Worm (Caenorhabditis elegans): ENCODE results near the gene gmap-1.

gmap-1 gene

ce11 chrX:12934768-12935167 lies at the start of gene gmap-1:
gmap-1 (minus strand) TSS chrX:12934978.
- no peak for TF ChIP-seq pha-4 (tag; optimal IDR thresholded peaks at IDR 0.05)
- peak; percentile 39 for TF ChIP-seq nhr-43 (tag; optimal IDR thresholded peaks at IDR 0.05; ENCODE audit: poor library complexity, severe bottlenecking)
- TF ChIP-seq ztf-11 (tag; optimal IDR thresholded peaks at IDR 0.05): no peak
- no peak for TF ChIP-seq fkh-10 (GFP tag; optimal IDR thresholded peaks at IDR 0.05)
- TF ChIP-seq nhr-23 (tag; optimal IDR thresholded peaks at IDR 0.05): peak; percentile 42
- TF ChIP-seq ceh-82 (tag; optimal IDR thresholded peaks at IDR 0.05): no peak
- peak; percentile 31 for TF ChIP-seq nfya-1 (tag; optimal IDR thresholded peaks at IDR 0.05; ENCODE audit: insufficient read depth)
- peak; percentile 4 for TF ChIP-seq ama-1 (optimal IDR thresholded peaks at IDR 0.05)
- TF ChIP-seq fkh-2 (tag; optimal IDR thresholded peaks at IDR 0.05): no peak
- peak; percentile 80 for TF ChIP-seq nhr-25 (tag; optimal IDR thresholded peaks at IDR 0.05)
- TF ChIP-seq fos-1 (tag; optimal IDR thresholded peaks at IDR 0.05): no peak
- no peak for TF ChIP-seq hmg-11 (tag; optimal IDR thresholded peaks at IDR 0.05)
- TF ChIP-seq tbx-2 (tag; optimal IDR thresholded peaks at IDR 0.05): no peak
- TF ChIP-seq elt-3 (tag; optimal IDR thresholded peaks at IDR 0.05): no peak
- TF ChIP-seq mdl-1 (tag; optimal IDR thresholded peaks at IDR 0.05): no peak
- TF ChIP-seq nhr-76 (tag; optimal IDR thresholded peaks at IDR 0.05): no peak
- TF ChIP-seq skn-1 (tag; optimal IDR thresholded peaks at IDR 0.05): no peak
- TF ChIP-seq ztf-4 (tag; optimal IDR thresholded peaks at IDR 0.05): no peak

- no peak for TF ChIP-seq pha-4 (tag; optimal IDR thresholded peaks at IDR 0.05)
- TF ChIP-seq nhr-25 (tag; optimal IDR thresholded peaks at IDR 0.05): no peak
- peak; percentile 77 for TF ChIP-seq elt-2 (tag; optimal IDR thresholded peaks at IDR 0.05)
These were observed 47.9 kb upstream of the gmap-1 start for ce11 chrX:12982725-12983124.

DNA sequence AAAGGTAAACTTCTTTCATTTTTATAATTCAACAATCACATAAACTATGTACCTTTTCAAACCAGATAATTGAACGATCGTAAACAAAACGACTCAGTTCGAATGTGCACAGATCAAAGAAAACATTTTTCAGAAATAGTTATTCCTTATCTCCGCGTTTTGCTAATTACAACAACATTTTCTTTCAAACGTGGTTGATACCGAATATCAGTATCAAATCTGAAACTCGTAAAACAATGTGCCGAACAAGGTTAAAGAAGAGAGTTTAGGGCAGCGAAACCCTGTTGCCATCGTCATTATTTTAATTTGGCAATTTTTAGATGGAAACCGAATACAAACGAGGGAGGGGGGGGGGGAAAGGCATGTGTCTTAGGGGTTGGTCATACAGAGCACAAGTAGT lies 46.6 kb upstream of the gmap-1 start, which contains the start of gene scav-4:
Gene scav-4 (plus strand): TSS at position 383 of the 400 bp plus-strand sequence.
- TF ChIP-seq pha-4 (tag; optimal IDR thresholded peaks at IDR 0.05) (peak; percentile 3), elt-2 (tag; optimal IDR thresholded peaks at IDR 0.05) (peak; percentile 86), ZK546.5 (tag; optimal IDR thresholded peaks at IDR 0.05) (no peak), ceh-82 (tag; optimal IDR thresholded peaks at IDR 0.05) (no peak), pqm-1 (tag; optimal IDR thresholded peaks at IDR 0.05) (peak; percentile 31)

DNA sequence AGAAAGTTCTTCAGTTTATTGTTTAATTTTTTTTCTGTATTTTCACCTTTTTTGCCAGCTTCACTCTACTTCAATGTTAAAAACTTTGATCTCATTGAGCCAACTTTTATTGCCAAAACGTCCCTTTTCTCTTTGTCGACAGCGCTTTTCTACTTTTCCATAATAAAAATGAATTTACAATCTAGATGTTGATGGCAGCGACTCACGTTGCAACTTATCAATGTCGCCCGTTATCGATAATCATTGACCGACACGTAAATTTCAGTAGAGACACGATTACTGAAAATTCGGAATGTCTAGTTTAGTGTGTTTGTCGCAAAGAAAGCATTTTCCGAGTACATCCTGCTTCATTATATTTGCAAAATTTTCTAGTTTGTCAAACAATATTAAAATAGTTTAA lies 45.0 kb upstream of the gmap-1 start:
- peak; percentile 54 for TF ChIP-seq pqm-1 (tag; optimal IDR thresholded peaks at IDR 0.05)
- TF ChIP-seq elt-2 (tag; optimal IDR thresholded peaks at IDR 0.05): peak; percentile 70
- no peak for TF ChIP-seq nhr-25 (tag; optimal IDR thresholded peaks at IDR 0.05)
- TF ChIP-seq tbx-2 (tag; optimal IDR thresholded peaks at IDR 0.05): no peak

DNA sequence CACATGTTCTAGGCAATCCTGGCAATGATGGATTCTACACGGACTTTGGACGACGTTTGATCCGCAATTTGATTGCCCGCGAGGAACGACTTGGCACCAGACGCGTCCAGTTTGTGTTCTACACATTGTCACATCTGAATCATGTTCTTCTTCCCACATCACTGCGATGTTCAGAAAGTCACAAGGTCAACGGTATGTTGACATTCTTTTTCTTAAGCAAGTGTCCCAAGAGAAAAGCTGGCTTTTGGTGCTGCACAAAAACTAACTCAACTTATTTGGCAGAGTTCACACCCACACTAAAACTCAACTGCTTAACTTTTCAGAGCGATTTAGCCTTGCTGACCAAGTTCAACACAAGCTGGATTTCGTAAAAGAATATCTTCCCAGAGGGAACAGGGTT lies 43.8 kb upstream of the gmap-1 start:
- no peak for TF ChIP-seq fos-1 (tag; optimal IDR thresholded peaks at IDR 0.05)
- TF ChIP-seq daf-12 (tag; optimal IDR thresholded peaks at IDR 0.05): no peak
- TF ChIP-seq aly-2 (tag; optimal IDR thresholded peaks at IDR 0.05): no peak
- TF ChIP-seq fkh-10 (GFP tag; optimal IDR thresholded peaks at IDR 0.05): no peak
- TF ChIP-seq skn-1 (tag; optimal IDR thresholded peaks at IDR 0.05): no peak
- TF ChIP-seq nhr-23 (tag; optimal IDR thresholded peaks at IDR 0.05): no peak
- TF ChIP-seq mml-1 (tag; optimal IDR thresholded peaks at IDR 0.05): no peak
- TF ChIP-seq nhr-237 (tag; optimal IDR thresholded peaks at IDR 0.05): no peak
- no peak for TF ChIP-seq nfya-1 (tag; optimal IDR thresholded peaks at IDR 0.05; ENCODE audit: insufficient read depth)
- TF ChIP-seq pqm-1 (tag; optimal IDR thresholded peaks at IDR 0.05): no peak
- TF ChIP-seq elt-3 (tag; optimal IDR thresholded peaks at IDR 0.05): no peak
- no peak for TF ChIP-seq elt-2 (tag; optimal IDR thresholded peaks at IDR 0.05)

DNA sequence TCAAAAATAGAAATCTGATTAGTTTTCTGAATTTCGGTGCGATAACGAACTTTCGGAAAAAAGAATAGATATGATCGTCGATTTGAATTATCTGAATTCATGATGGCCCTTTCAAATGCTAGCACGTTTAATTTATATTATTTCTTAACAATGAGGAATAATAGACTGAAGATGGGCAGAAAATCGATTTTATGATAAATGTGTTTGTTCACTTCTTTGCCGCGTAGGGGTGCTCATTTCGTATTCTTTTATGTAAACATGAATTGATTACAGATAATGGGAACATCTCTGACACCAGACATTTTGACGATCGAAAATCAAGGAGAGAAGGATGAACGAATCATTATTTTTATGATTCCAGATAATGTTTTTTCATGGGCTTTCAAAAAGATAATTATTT lies 42.7 kb upstream of the gmap-1 start, which contains the start of gene F11C1.9:
Gene F11C1.9 (minus strand): TSS at position 101 of the 400 bp plus-strand sequence.
- TF ChIP-seq elt-2 (tag; optimal IDR thresholded peaks at IDR 0.05): peak; percentile 18
- no peak for TF ChIP-seq nhr-25 (tag; optimal IDR thresholded peaks at IDR 0.05)
- TF ChIP-seq unc-62 (GFP tag; optimal IDR thresholded peaks at IDR 0.05): no peak
- no peak for TF ChIP-seq ama-1 (optimal IDR thresholded peaks at IDR 0.05)
- no peak for TF ChIP-seq nhr-11 (tag; optimal IDR thresholded peaks at IDR 0.05)
- TF ChIP-seq elt-3 (tag; optimal IDR thresholded peaks at IDR 0.05): no peak
- peak; percentile 6 for TF ChIP-seq pha-4 (tag; optimal IDR thresholded peaks at IDR 0.05)
- TF ChIP-seq hmg-11 (tag; optimal IDR thresholded peaks at IDR 0.05): no peak
- no peak for TF ChIP-seq pqm-1 (tag; optimal IDR thresholded peaks at IDR 0.05)
- TF ChIP-seq nfya-1 (tag; optimal IDR thresholded peaks at IDR 0.05; ENCODE audit: insufficient read depth): no peak

DNA sequence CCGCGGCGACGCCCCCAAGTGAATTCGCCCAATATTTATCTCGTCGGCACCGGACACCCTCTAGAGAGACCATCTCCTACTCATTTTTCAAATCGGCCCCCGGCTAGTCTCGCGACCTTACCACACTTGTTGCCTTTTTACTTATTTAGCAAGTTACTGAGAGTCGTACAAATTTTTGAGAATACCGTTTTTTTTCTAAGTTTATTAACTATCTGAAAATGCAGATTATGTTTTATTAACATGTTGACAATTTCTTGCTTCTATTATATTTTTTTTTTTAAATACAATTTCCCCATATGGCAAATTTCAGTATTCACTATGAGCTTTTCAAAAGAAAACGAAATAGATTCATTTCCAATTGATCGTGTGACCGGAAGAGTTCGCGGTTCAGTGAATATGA lies 42.0 kb upstream of the gmap-1 start, which contains the start of the genes F11C1.4 and F11C1.10:
Gene F11C1.4 (plus strand): TSS at position 301 of the 400 bp plus-strand sequence.
Gene F11C1.10 (plus strand): TSS at position 309 of the 400 bp plus-strand sequence.
- TF ChIP-seq fkh-2 (tag; optimal IDR thresholded peaks at IDR 0.05) (no peak), ZK546.5 (tag; optimal IDR thresholded peaks at IDR 0.05) (no peak), snpc-4 (tag; optimal IDR thresholded peaks at IDR 0.05) (no peak), aly-2 (tag; optimal IDR thresholded peaks at IDR 0.05) (no peak), lin-15B (tag; optimal IDR thresholded peaks at IDR 0.05) (no peak), fkh-10 (GFP tag; optimal IDR thresholded peaks at IDR 0.05) (no peak), daf-12 (tag; optimal IDR thresholded peaks at IDR 0.05) (no peak), jun-1 (tag; optimal IDR thresholded peaks at IDR 0.05) (no peak), ceh-28 (tag; optimal IDR thresholded peaks at IDR 0.05) (no peak), mdl-1 (tag; optimal IDR thresholded peaks at IDR 0.05) (no peak), pha-4 (tag; optimal IDR thresholded peaks at IDR 0.05) (no peak), ztf-11 (tag; optimal IDR thresholded peaks at IDR 0.05) (no peak), nhr-28 (tag; optimal IDR thresholded peaks at IDR 0.05) (no peak), lsy-12 (tag; optimal IDR thresholded peaks at IDR 0.05) (no peak), elt-1 (tag; optimal IDR thresholded peaks at IDR 0.05) (no peak), ama-1 (optimal IDR thresholded peaks at IDR 0.05) (no peak), elt-3 (tag; optimal IDR thresholded peaks at IDR 0.05) (no peak), nhr-237 (tag; optimal IDR thresholded peaks at IDR 0.05) (no peak), nhr-11 (tag; optimal IDR thresholded peaks at IDR 0.05) (no peak)

Measured in whole organism, L3 larva.